Worm (Caenorhabditis elegans) whole organism, L4 larva: ENCODE measurements around the gene F42A6.5.

Source experiments
- F49E8.2 ChIP-seq: sonication (generic microtip); optimal IDR thresholded peaks from 2 replicates; lab custom pipeline; 2016; ENCODE audit warnings: missing compliant biosample characterization, mild to moderate bottlenecking, missing genetic modification characterization, borderline replicate concordance
- dmd-6 ChIP-seq: fragments of 200-800 bp; sonication (Bioruptor generic); IDR thresholded peaks from 2 replicates; pipeline ENCODE4 v1.3.6; 2022; ENCODE audit warnings: missing genetic modification reagents, missing genetic modification characterization, missing compliant biosample characterization
- egl-27 ChIP-seq: sonication (generic microtip); optimal IDR thresholded peaks from 3 replicates; lab custom pipeline; 2017; ENCODE audit warnings: missing biosample characterization, missing genetic modification reagents, missing genetic modification characterization
- hmg-1.1 ChIP-seq: fragments of 200-800 bp; sonication (Bioruptor generic); IDR thresholded peaks from 2 replicates; pipeline ENCODE4 v1.3.6; 2022; ENCODE audit warnings: missing genetic modification reagents, missing genetic modification characterization, missing compliant biosample characterization
- lin-15B ChIP-seq: fragments of 150-350 bp; sonication (generic microtip); optimal IDR thresholded peaks from 3 replicates; lab custom pipeline; 2014; ENCODE audit warnings: missing biosample characterization, missing genetic modification characterization
- lir-3 ChIP-seq: sonication (generic microtip); optimal IDR thresholded peaks from 2 replicates; lab custom pipeline; 2016; ENCODE audit warnings: mild to moderate bottlenecking, missing genetic modification characterization, missing compliant biosample characterization
- mxl-2 ChIP-seq: fragments of 200-800 bp; sonication (Bioruptor generic); conservative IDR thresholded peaks from 2 replicates; pipeline ENCODE4 v1.3.6; 2022; ENCODE audit warnings: missing genetic modification reagents, missing genetic modification characterization, missing compliant biosample characterization
- mxl-3 ChIP-seq: fragments of 200-800 bp; sonication (Bioruptor generic); optimal IDR thresholded peaks from 2 replicates; lab custom pipeline; 2018; ENCODE audit warnings: mild to moderate bottlenecking, missing genetic modification characterization, missing compliant biosample characterization
- nhr-10 ChIP-seq: fragments of 150-350 bp; optimal IDR thresholded peaks from 2 replicates; lab custom pipeline; 2014; ENCODE audit warnings: missing biosample characterization, missing genetic modification characterization
- tra-1 ChIP-seq: fragments of 200-800 bp; sonication (Bioruptor generic); IDR thresholded peaks from 2 replicates; pipeline ENCODE4 v1.3.6; 2022; ENCODE audit warnings: missing genetic modification reagents, missing genetic modification characterization, missing compliant biosample characterization
- zip-11 ChIP-seq: fragments of 200-800 bp; sonication (Bioruptor generic); IDR thresholded peaks from 2 replicates; pipeline ENCODE4 v1.3.6; 2022; ENCODE audit warnings: missing genetic modification characterization, missing compliant biosample characterization
- ztf-11 ChIP-seq: fragments of 150-350 bp; optimal IDR thresholded peaks from 2 replicates; lab custom pipeline; 2014; ENCODE audit warnings: missing biosample characterization, missing genetic modification characterization

ce11 chrIV:3308885-3309284, 22.8 kb downstream of the F42A6.5 start:
- TF ChIP-seq egl-27 (tag; lab: Kevin White, UChicago), result no peak
- no peak for TF ChIP-seq lir-3 (tag; lab: Kevin White, UChicago)
- no peak for TF ChIP-seq tra-1 (GFP tag; lab: Robert Waterston, UW)
- TF ChIP-seq nhr-10 (tag; lab: Kevin White, UChicago), result no peak
- TF ChIP-seq hmg-1.1 (GFP tag; lab: Robert Waterston, UW), result no peak
- no peak for TF ChIP-seq zip-11
- TF ChIP-seq ztf-11 (tag; lab: Kevin White, UChicago), result no peak
- no peak for TF ChIP-seq mxl-2
- no peak for TF ChIP-seq dmd-6 (GFP tag; lab: Robert Waterston, UW)
- TF ChIP-seq F49E8.2 (tag; lab: Kevin White, UChicago), result no peak
- TF ChIP-seq mxl-3, result no peak
- no peak for TF ChIP-seq lin-15B (tag; lab: Kevin White, UChicago)
